Fruit fly (Drosophila melanogaster) whole organism, embryonic: ENCODE results near the gene mthl9.

Experiments used
- Abd-B ChIP-seq: fragments of 200-800 bp; sonication (Bioruptor generic); optimal IDR thresholded peaks from 2 replicates; lab custom pipeline; 2018; ENCODE audit warnings: missing biosample characterization, mild to moderate bottlenecking, missing genetic modification characterization, moderate library complexity
- Awh ChIP-seq: fragments of 200-800 bp; sonication (Bioruptor generic); IDR thresholded peaks from 2 replicates; pipeline ENCODE4, ENCODE4 v1.3.6; 2022; ENCODE audit warnings: missing biosample characterization, missing genetic modification characterization
- CG10543 ChIP-seq: fragments of 200-800 bp; sonication (Bioruptor generic); optimal IDR thresholded peaks from 3 replicates; lab custom pipeline; 2017; ENCODE audit warnings: missing biosample characterization, mild to moderate bottlenecking, missing genetic modification characterization, moderate library complexity
- CG12769 ChIP-seq: fragments of 200-800 bp; sonication (Bioruptor generic); optimal IDR thresholded peaks from 2 replicates; lab custom pipeline; 2019; ENCODE audit warnings: missing biosample characterization, mild to moderate bottlenecking, missing genetic modification characterization, moderate library complexity
- CG12942 ChIP-seq: fragments of 200-800 bp; sonication (Bioruptor generic); optimal IDR thresholded peaks from 3 replicates; lab custom pipeline; 2016; ENCODE audit warnings: missing biosample characterization, missing genetic modification characterization
- CG13287 ChIP-seq: fragments of 200-800 bp; sonication (Bioruptor generic); IDR thresholded peaks from 2 replicates; pipeline ENCODE4 v1.3.6; 2022; ENCODE audit warnings: missing biosample characterization, missing genetic modification characterization; ENCODE audit not compliant: partially characterized antibody
- CG13894 ChIP-seq: fragments of 200-800 bp; sonication (Bioruptor generic); optimal IDR thresholded peaks from 3 replicates; lab custom pipeline; 2018; ENCODE audit warnings: missing biosample characterization, mild to moderate bottlenecking, missing genetic modification characterization, moderate library complexity
- CG14050 ChIP-seq: fragments of 200-800 bp; sonication (Bioruptor generic); IDR thresholded peaks from 3 replicates; pipeline ENCODE4 v1.3.6; 2022; ENCODE audit warnings: missing biosample characterization, missing genetic modification characterization
- CG1603 ChIP-seq: fragments of 200-800 bp; sonication (Bioruptor generic); optimal IDR thresholded peaks from 2 replicates; lab custom pipeline; 2019; ENCODE audit warnings: missing biosample characterization, mild to moderate bottlenecking, missing genetic modification characterization, moderate library complexity
- CG18476 ChIP-seq: fragments of 200-800 bp; sonication (Bioruptor generic); optimal IDR thresholded peaks from 2 replicates; lab custom pipeline; 2016; ENCODE audit warnings: missing biosample characterization, mild to moderate bottlenecking, missing genetic modification characterization
- CG32532 ChIP-seq: fragments of 200-800 bp; sonication (Bioruptor generic); IDR thresholded peaks from 2 replicates; pipeline ENCODE4 v1.3.6; 2022; ENCODE audit warnings: missing biosample characterization, missing genetic modification characterization
- CG34376 ChIP-seq: fragments of 200-800 bp; sonication (Bioruptor generic); optimal IDR thresholded peaks from 2 replicates; lab custom pipeline; 2018; ENCODE audit warnings: missing biosample characterization, mild to moderate bottlenecking, missing genetic modification characterization
- CG6254 ChIP-seq: fragments of 200-800 bp; sonication (Bioruptor generic); optimal IDR thresholded peaks from 3 replicates; lab custom pipeline; 2017; ENCODE audit warnings: mild to moderate bottlenecking, missing biosample characterization, missing genetic modification reagents, missing genetic modification characterization
- CG6654 ChIP-seq: fragments of 200-800 bp; sonication (Bioruptor generic); optimal IDR thresholded peaks from 2 replicates; lab custom pipeline; 2017; ENCODE audit warnings: missing biosample characterization, mild to moderate bottlenecking, missing genetic modification characterization
- CG6689 ChIP-seq: fragments of 200-800 bp; sonication (Bioruptor generic); IDR thresholded peaks from 2 replicates; pipeline ENCODE4 v1.3.6; 2022; ENCODE audit warnings: missing biosample characterization, missing genetic modification characterization
- CTCF ChIP-seq: fragments of 200-800 bp; sonication (Bioruptor generic); optimal IDR thresholded peaks from 2 replicates; lab custom pipeline; 2017; ENCODE audit warnings: missing biosample characterization, mild to moderate bottlenecking, missing genetic modification characterization, moderate library complexity
- D ChIP-seq, 2 experiments: fragments of 200-800 bp in 1 of 2; fragments of >200 bp in 1 of 2; sonication (Bioruptor generic) in 1 of 2; optimal IDR thresholded peaks; 2 replicates in 1 of 2; 3 replicates in 1 of 2; lab custom pipeline; 2017; ENCODE audit warnings: mild to moderate bottlenecking in 1 of 2, missing biosample characterization in 1 of 2, missing genetic modification characterization in 1 of 2, missing genetic modification reagents in 1 of 2
- Dip3 ChIP-seq: fragments of 200-800 bp; sonication (Bioruptor generic); optimal IDR thresholded peaks from 3 replicates; lab custom pipeline; 2016; ENCODE audit warnings: missing biosample characterization, missing genetic modification characterization
- HLH3B ChIP-seq: fragments of 200-800 bp; sonication (Bioruptor generic); IDR thresholded peaks from 2 replicates; pipeline ENCODE4 v1.3.6; 2022; ENCODE audit warnings: missing biosample characterization, missing genetic modification characterization
- HLH4C ChIP-seq: fragments of 200-800 bp; sonication (Bioruptor generic); IDR thresholded peaks from 3 replicates; pipeline ENCODE4 v1.3.6; 2022; ENCODE audit warnings: missing biosample characterization, missing genetic modification characterization; ENCODE audit not compliant: partially characterized antibody
- Jarid2 ChIP-seq: fragments of 200-800 bp; sonication (Bioruptor generic); optimal IDR thresholded peaks from 3 replicates; lab custom pipeline; 2017; ENCODE audit warnings: mild to moderate bottlenecking, missing biosample characterization, missing genetic modification reagents, missing genetic modification characterization
- Lim3 ChIP-seq: fragments of 200-800 bp; sonication (Bioruptor generic); IDR thresholded peaks from 2 replicates; pipeline ENCODE4 v1.3.6; 2022; ENCODE audit warnings: missing biosample characterization, missing genetic modification characterization
- Nf-YB ChIP-seq: fragments of 200-800 bp; sonication (Bioruptor generic); optimal IDR thresholded peaks from 3 replicates; lab custom pipeline; 2019; ENCODE audit warnings: missing biosample characterization, mild to moderate bottlenecking, missing genetic modification characterization, moderate library complexity
- Pdp1 ChIP-seq, 2 experiments: fragments of 200-800 bp; sonication (Bioruptor generic); optimal IDR thresholded peaks; 3 replicates each; lab custom pipeline; 2016; ENCODE audit warnings: missing biosample characterization in 2 of 2, missing genetic modification characterization in 2 of 2, mild to moderate bottlenecking in 1 of 2, moderate library complexity in 1 of 2
- Ssrp ChIP-seq: fragments of 200-800 bp; sonication (Bioruptor generic); optimal IDR thresholded peaks from 2 replicates; lab custom pipeline; 2018; ENCODE audit warnings: missing biosample characterization, mild to moderate bottlenecking, missing genetic modification characterization, moderate library complexity
- Xrp1 ChIP-seq: fragments of 200-800 bp; sonication (Bioruptor generic); IDR thresholded peaks from 2 replicates; pipeline ENCODE4 v1.3.6; 2022; ENCODE audit warnings: missing biosample characterization, missing genetic modification characterization
- abd-A ChIP-seq: fragments of 200-800 bp; sonication (Bioruptor generic); optimal IDR thresholded peaks from 3 replicates; lab custom pipeline; 2019; ENCODE audit warnings: missing biosample characterization, mild to moderate bottlenecking, missing genetic modification characterization, moderate library complexity
- cas ChIP-seq: fragments of 200-800 bp; sonication (Bioruptor generic); IDR thresholded peaks from 2 replicates; pipeline ENCODE4 v1.3.6; 2022; ENCODE audit warnings: missing biosample characterization, missing genetic modification characterization
- chinmo ChIP-seq: fragments of 200-800 bp; sonication (Bioruptor generic); IDR thresholded peaks from 4 replicates; pipeline ENCODE4 v1.3.6; 2022; ENCODE audit warnings: missing biosample characterization, missing genetic modification characterization; ENCODE audit not compliant: partially characterized antibody
- dpn ChIP-seq, 2 experiments: fragments of 200-800 bp; sonication (Bioruptor generic); optimal IDR thresholded peaks; 3 replicates each; lab custom pipeline; 2016; ENCODE audit warnings: missing biosample characterization in 2 of 2, missing genetic modification characterization in 2 of 2
- emc ChIP-seq: fragments of 200-800 bp; sonication (Bioruptor generic); optimal IDR thresholded peaks from 2 replicates; lab custom pipeline; 2016; ENCODE audit warnings: missing biosample characterization, missing genetic modification characterization
- ems ChIP-seq: fragments of 200-800 bp; sonication (Bioruptor generic); optimal IDR thresholded peaks from 3 replicates; lab custom pipeline; 2016; ENCODE audit warnings: missing biosample characterization, missing genetic modification characterization
- kni ChIP-seq: fragments of 200-800 bp; sonication (Bioruptor generic); optimal IDR thresholded peaks from 3 replicates; lab custom pipeline; 2017; ENCODE audit warnings: mild to moderate bottlenecking, missing biosample characterization, missing genetic modification reagents, missing genetic modification characterization
- lab ChIP-seq: fragments of 200-800 bp; sonication (Bioruptor generic); optimal IDR thresholded peaks from 3 replicates; lab custom pipeline; 2017; ENCODE audit warnings: missing biosample characterization, missing genetic modification characterization, mild to moderate bottlenecking, moderate library complexity, missing genetic modification reagents
- mirr ChIP-seq: fragments of 200-800 bp; sonication (Bioruptor generic); optimal IDR thresholded peaks from 3 replicates; lab custom pipeline; 2018; ENCODE audit warnings: missing biosample characterization, mild to moderate bottlenecking, missing genetic modification characterization
- schlank ChIP-seq: fragments of 200-800 bp; sonication (Bioruptor generic); optimal IDR thresholded peaks from 2 replicates; lab custom pipeline; 2018; ENCODE audit warnings: missing biosample characterization, mild to moderate bottlenecking, missing genetic modification characterization
- sug ChIP-seq: fragments of 200-800 bp; optimal IDR thresholded peaks from 2 replicates; lab custom pipeline; 2019; ENCODE audit warnings: missing biosample characterization, mild to moderate bottlenecking, missing genetic modification characterization, moderate library complexity
- trem ChIP-seq: fragments of 200-800 bp; optimal IDR thresholded peaks from 3 replicates; lab custom pipeline; 2019; ENCODE audit warnings: missing biosample characterization, mild to moderate bottlenecking, missing genetic modification characterization, moderate library complexity
- twi ChIP-seq: fragments of 200-800 bp; optimal IDR thresholded peaks from 2 replicates; lab custom pipeline; 2019; ENCODE audit warnings: missing biosample characterization, mild to moderate bottlenecking, missing genetic modification characterization, moderate library complexity

The mthl9 gene

dm6 chr3L:341052-341852 is 9.1 kb upstream of the mthl9 start (continued):
- TF ChIP-seq sug (tag; lab: Kevin White, UChicago): peak; percentile 1
- no peak for TF ChIP-seq CG34376
- TF ChIP-seq CG18476: no peak
- TF ChIP-seq cas (GFP tag; lab: Robert Waterston, UW): no peak
- no peak for TF ChIP-seq HLH3B (GFP tag; lab: Robert Waterston, UW)
- no peak for TF ChIP-seq Awh (GFP tag; lab: Robert Waterston, UW)
- no peak for TF ChIP-seq Pdp1 (GFP tag; optimal IDR thresholded peaks at IDR 0.05; lab: Kevin White, UChicago)
- TF ChIP-seq lab (GFP tag; lab: Kevin White, UChicago): no peak
- peak; percentile 43 for TF ChIP-seq Jarid2 (GFP tag; lab: Kevin White, UChicago)
- TF ChIP-seq emc: no peak
- TF ChIP-seq CG13287 (GFP tag; lab: Robert Waterston, UW): peak; percentile 42; the same call in 1 of the 2 replicates
- no peak for TF ChIP-seq Nf-YB (GFP tag; lab: Kevin White, UChicago)
- peak; percentile 5 for TF ChIP-seq CG10543 (GFP tag; lab: Kevin White, UChicago)
- no peak for TF ChIP-seq Dip3 (GFP tag; lab: Kevin White, UChicago)
- TF ChIP-seq CG6689 (GFP tag; lab: Robert Waterston, UW): no peak
- TF ChIP-seq CG6254 (GFP tag; lab: Kevin White, UChicago): no peak
- peak; percentile 45 for TF ChIP-seq CG13894 (tag; lab: Kevin White, UChicago)
- TF ChIP-seq CG12942 (GFP tag; lab: Kevin White, UChicago): no peak
- no peak for TF ChIP-seq ems (GFP tag; lab: Kevin White, UChicago)
- no peak for TF ChIP-seq D (optimal IDR thresholded peaks at IDR 0.05; lab: Kevin White, UChicago)
- no peak for TF ChIP-seq D (GFP tag; optimal IDR thresholded peaks at IDR 0.05; lab: Kevin White, UChicago)
- no peak for TF ChIP-seq HLH4C (GFP tag; lab: Robert Waterston, UW)
- peak; percentile 81; the same call in 2 of the 4 replicates for TF ChIP-seq chinmo
- peak; percentile 26 for TF ChIP-seq CG12769 (tag; lab: Kevin White, UChicago)
- TF ChIP-seq CG32532 (GFP tag; lab: Robert Waterston, UW): no peak
- no peak for TF ChIP-seq twi
- TF ChIP-seq CG1603: no peak
- TF ChIP-seq Lim3: no peak
- no peak for TF ChIP-seq CG14050 (GFP tag; lab: Robert Waterston, UW)
- TF ChIP-seq abd-A (tag; lab: Kevin White, UChicago): peak; percentile 44
- TF ChIP-seq Abd-B: no peak
- TF ChIP-seq mirr (GFP tag; lab: Kevin White, UChicago): peak; percentile 0
- TF ChIP-seq CTCF (GFP tag; lab: Kevin White, UChicago): no peak
- TF ChIP-seq dpn (GFP tag; optimal IDR thresholded peaks at IDR 0.05; lab: Kevin White, UChicago): no peak

dm6 chr3L:340569-340968 is 8.5 kb upstream of the mthl9 start:
- TF ChIP-seq Ssrp (tag; lab: Kevin White, UChicago) (no peak), CG13894 (tag; lab: Kevin White, UChicago) (no peak), kni (GFP tag; lab: Kevin White, UChicago) (no peak), Xrp1 (GFP tag; lab: Robert Waterston, UW) (no peak), trem (tag; lab: Kevin White, UChicago) (no peak), schlank (tag; lab: Kevin White, UChicago) (no peak), CG6654 (GFP tag; lab: Kevin White, UChicago) (no peak), HLH3B (GFP tag; lab: Robert Waterston, UW) (no peak)
